Worm (Caenorhabditis elegans) whole organism, L3 larva: ENCODE data around the gene eng-1.
A peak's percentile ranks its signal among the peaks of the same experiment; 100 is the strongest.

ENCODE experiments used
- ama-1 ChIP-seq: fragments of 150-350 bp; optimal IDR thresholded peaks from 2 replicates; lab custom pipeline; 2018
- ceh-82 ChIP-seq: fragments of 150-350 bp; optimal IDR thresholded peaks from 2 replicates; lab custom pipeline; 2014; ENCODE audit warnings: missing biosample characterization, missing genetic modification characterization
- daf-12 ChIP-seq: fragments of 150-350 bp; optimal IDR thresholded peaks from 2 replicates; lab custom pipeline; 2014; ENCODE audit warnings: missing biosample characterization, missing genetic modification reagents, missing genetic modification characterization
- egl-27 ChIP-seq: sonication (generic microtip); optimal IDR thresholded peaks from 4 replicates; lab custom pipeline; 2017; ENCODE audit warnings: missing biosample characterization, missing genetic modification reagents, missing genetic modification characterization
- egl-5 ChIP-seq: fragments of 150-350 bp; optimal IDR thresholded peaks from 2 replicates; lab custom pipeline; 2017; ENCODE audit warnings: missing biosample characterization, missing genetic modification reagents, missing genetic modification characterization, inconsistent platforms
- elt-1 ChIP-seq: fragments of 150-350 bp; optimal IDR thresholded peaks from 2 replicates; lab custom pipeline; 2014; ENCODE audit warnings: missing biosample characterization, missing genetic modification characterization
- elt-2 ChIP-seq: sonication (generic microtip); optimal IDR thresholded peaks from 2 replicates; lab custom pipeline; 2016; ENCODE audit warnings: missing genetic modification reagents, mild to moderate bottlenecking, missing genetic modification characterization, missing compliant biosample characterization
- elt-3 ChIP-seq, 3 experiments: fragments of 150-350 bp in 1 of 3; sonication (generic microtip) in 2 of 3; optimal IDR thresholded peaks; 2 replicates in 2 of 3; 4 replicates in 1 of 3; lab custom pipeline; 2014 to 2017; ENCODE audit warnings: missing biosample characterization in 3 of 3, missing genetic modification characterization in 3 of 3
- eor-1 ChIP-seq, 2 experiments: fragments of 150-350 bp; optimal IDR thresholded peaks; 2 replicates each; lab custom pipeline; 2014 to 2018; ENCODE audit warnings: missing biosample characterization in 2 of 2, missing genetic modification characterization in 2 of 2
- fkh-10 ChIP-seq: sonication (generic microtip); optimal IDR thresholded peaks from 2 replicates; lab custom pipeline; 2017; ENCODE audit warnings: missing biosample characterization, missing genetic modification reagents, missing genetic modification characterization
- fkh-2 ChIP-seq: fragments of 150-350 bp; optimal IDR thresholded peaks from 2 replicates; lab custom pipeline; 2014; ENCODE audit warnings: missing biosample characterization, missing genetic modification reagents, missing genetic modification characterization
- fos-1 ChIP-seq: fragments of 150-350 bp; optimal IDR thresholded peaks from 2 replicates; lab custom pipeline; 2014; ENCODE audit warnings: missing biosample characterization, missing genetic modification characterization
- hmg-11 ChIP-seq: sonication (generic microtip); optimal IDR thresholded peaks from 2 replicates; lab custom pipeline; 2016; ENCODE audit warnings: missing genetic modification characterization, missing compliant biosample characterization
- jun-1 ChIP-seq: fragments of 150-350 bp; optimal IDR thresholded peaks from 2 replicates; lab custom pipeline; 2014; ENCODE audit warnings: missing biosample characterization, missing genetic modification reagents, missing genetic modification characterization
- lsy-12 ChIP-seq: sonication (generic microtip); optimal IDR thresholded peaks from 2 replicates; lab custom pipeline; 2016; ENCODE audit warnings: mild to moderate bottlenecking, missing genetic modification characterization, missing compliant biosample characterization
- mml-1 ChIP-seq: fragments of 150-350 bp; sonication (generic microtip); optimal IDR thresholded peaks from 3 replicates; lab custom pipeline; 2014; ENCODE audit warnings: missing biosample characterization, missing genetic modification characterization
- nfya-1 ChIP-seq: sonication (generic microtip); optimal IDR thresholded peaks from 2 replicates; lab custom pipeline; 2017; ENCODE audit warnings: missing genetic modification characterization, mild to moderate bottlenecking, missing compliant biosample characterization, antibody characterized with exemption, moderate library complexity; ENCODE audit not compliant: insufficient read depth
- nhr-11 ChIP-seq: fragments of 150-350 bp; optimal IDR thresholded peaks from 2 replicates; lab custom pipeline; 2014; ENCODE audit warnings: missing biosample characterization, missing genetic modification characterization
- nhr-12 ChIP-seq: fragments of 150-350 bp; optimal IDR thresholded peaks from 2 replicates; lab custom pipeline; 2014; ENCODE audit warnings: missing biosample characterization, missing genetic modification characterization
- nhr-23 ChIP-seq: fragments of 150-350 bp; optimal IDR thresholded peaks from 2 replicates; lab custom pipeline; 2014; ENCODE audit warnings: missing biosample characterization, missing genetic modification reagents, missing genetic modification characterization
- nhr-237 ChIP-seq: fragments of 150-350 bp; optimal IDR thresholded peaks from 2 replicates; lab custom pipeline; 2014; ENCODE audit warnings: missing biosample characterization, missing genetic modification characterization
- nhr-28 ChIP-seq: fragments of 150-350 bp; optimal IDR thresholded peaks from 2 replicates; lab custom pipeline; 2014; ENCODE audit warnings: missing biosample characterization, missing genetic modification characterization
- pha-4 ChIP-seq: fragments of 150-350 bp; optimal IDR thresholded peaks from 2 replicates; lab custom pipeline; 2014; ENCODE audit warnings: missing biosample characterization, missing genetic modification reagents, missing genetic modification characterization
- pqm-1 ChIP-seq: fragments of 150-350 bp; optimal IDR thresholded peaks from 2 replicates; lab custom pipeline; 2017; ENCODE audit warnings: missing biosample characterization, missing genetic modification characterization, inconsistent platforms
- sea-2 ChIP-seq: fragments of 150-350 bp; sonication (generic microtip); optimal IDR thresholded peaks from 4 replicates; lab custom pipeline; 2014; ENCODE audit warnings: missing biosample characterization, missing genetic modification reagents, missing genetic modification characterization
- skn-1 ChIP-seq: fragments of 150-350 bp; optimal IDR thresholded peaks from 2 replicates; lab custom pipeline; 2014; ENCODE audit warnings: missing biosample characterization, missing genetic modification characterization
- snpc-4 ChIP-seq: fragments of 150-350 bp; optimal IDR thresholded peaks from 2 replicates; lab custom pipeline; 2014; ENCODE audit warnings: missing biosample characterization, missing genetic modification characterization
- tbx-2 ChIP-seq: sonication (generic microtip); optimal IDR thresholded peaks from 2 replicates; lab custom pipeline; 2016; ENCODE audit warnings: mild to moderate bottlenecking, missing genetic modification characterization, missing compliant biosample characterization
- zag-1 ChIP-seq: fragments of 150-350 bp; optimal IDR thresholded peaks from 2 replicates; lab custom pipeline; 2014; ENCODE audit warnings: missing biosample characterization, missing genetic modification characterization
- ztf-11 ChIP-seq: fragments of 150-350 bp; optimal IDR thresholded peaks from 2 replicates; lab custom pipeline; 2014; ENCODE audit warnings: missing biosample characterization, missing genetic modification characterization

Gene eng-1

DNA sequence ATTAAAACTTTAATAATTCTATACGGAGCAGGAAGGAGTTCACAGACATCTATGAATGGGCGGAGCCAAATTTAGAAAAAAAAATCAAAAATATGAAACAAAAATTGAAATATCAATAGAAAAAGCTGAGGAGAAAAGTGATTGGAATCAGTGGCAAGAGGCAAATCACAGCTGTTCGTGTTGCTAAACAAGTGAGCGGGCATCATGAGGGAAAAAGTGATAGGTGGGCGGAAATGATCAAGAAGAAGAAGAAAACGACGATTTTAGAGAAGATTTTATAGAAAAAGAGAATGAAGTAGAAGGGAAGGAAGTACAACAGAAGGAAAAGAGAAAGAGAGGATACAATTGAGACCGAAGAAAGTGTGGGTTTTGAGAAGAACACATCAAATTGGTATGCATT is 30.3 kb upstream of the eng-1 start:
- TF ChIP-seq zag-1, result no peak
- TF ChIP-seq tbx-2 (tag; lab: Kevin White, UChicago), result no peak
- no peak for TF ChIP-seq skn-1 (tag; lab: Kevin White, UChicago)
- TF ChIP-seq daf-12 (tag; lab: Kevin White, UChicago), result no peak
- no peak for TF ChIP-seq sea-2 (GFP tag; lab: Kevin White, UChicago)
- no peak for TF ChIP-seq fkh-10 (GFP tag; lab: Kevin White, UChicago)
- TF ChIP-seq ztf-11 (tag; lab: Kevin White, UChicago), result no peak
- no peak for TF ChIP-seq pha-4 (tag; lab: Kevin White, UChicago)
- TF ChIP-seq nhr-23, result no peak
- TF ChIP-seq ceh-82, result no peak
- TF ChIP-seq, all 47 proteins: peak for 0

DNA sequence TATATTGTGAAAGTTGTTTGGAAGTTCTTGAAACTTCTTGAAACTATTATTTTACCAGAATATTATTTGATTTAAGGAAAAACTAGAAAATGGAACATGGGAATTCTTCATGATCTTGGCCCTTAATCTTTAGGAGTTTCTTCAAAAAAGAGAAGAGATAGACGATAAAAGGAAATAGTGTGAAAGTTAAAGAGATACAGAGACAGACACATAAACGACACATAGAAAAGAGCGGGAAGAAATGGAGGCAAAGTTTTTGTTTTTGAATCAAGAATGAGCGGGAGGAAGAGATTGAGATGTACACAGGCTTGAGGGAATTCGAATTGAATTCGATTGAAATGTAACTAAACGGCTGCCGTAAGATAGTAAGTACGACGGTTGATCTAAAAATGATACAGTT is 29.2 kb upstream of the eng-1 start:
- TF ChIP-seq ama-1 (lab: Kevin White, UChicago) (no peak), nfya-1 (tag; lab: Kevin White, UChicago) (peak; percentile 1)

DNA sequence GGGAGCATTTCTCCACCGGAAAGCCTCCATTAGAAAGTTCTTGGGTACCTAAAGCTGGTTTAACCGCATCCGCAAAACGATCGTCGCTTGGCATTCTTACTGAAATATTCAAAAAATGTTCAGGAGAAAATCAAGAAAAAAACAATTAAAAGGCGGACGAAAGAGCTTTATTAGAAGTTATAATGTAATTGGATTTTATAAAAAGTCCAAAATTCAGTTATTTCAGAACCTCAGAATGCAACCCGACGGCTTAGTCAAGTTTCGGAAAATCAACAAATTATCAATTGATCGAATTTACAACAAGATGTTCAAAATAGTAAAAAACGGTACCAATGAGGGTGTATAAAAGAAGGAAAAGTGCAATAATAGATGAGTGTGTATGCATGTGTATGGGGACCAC is 27.6 kb upstream of the eng-1 start, which contains the start of gene pxl-1:
Gene pxl-1, minus strand, starts transcription at position 101 of the 400 bp plus-strand sequence.
- TF ChIP-seq jun-1 (tag; lab: Kevin White, UChicago) (no peak), fkh-2 (no peak), elt-1 (tag; lab: Kevin White, UChicago) (no peak), egl-5 (tag; lab: Kevin White, UChicago) (no peak), ama-1 (lab: Kevin White, UChicago) (no peak)

DNA sequence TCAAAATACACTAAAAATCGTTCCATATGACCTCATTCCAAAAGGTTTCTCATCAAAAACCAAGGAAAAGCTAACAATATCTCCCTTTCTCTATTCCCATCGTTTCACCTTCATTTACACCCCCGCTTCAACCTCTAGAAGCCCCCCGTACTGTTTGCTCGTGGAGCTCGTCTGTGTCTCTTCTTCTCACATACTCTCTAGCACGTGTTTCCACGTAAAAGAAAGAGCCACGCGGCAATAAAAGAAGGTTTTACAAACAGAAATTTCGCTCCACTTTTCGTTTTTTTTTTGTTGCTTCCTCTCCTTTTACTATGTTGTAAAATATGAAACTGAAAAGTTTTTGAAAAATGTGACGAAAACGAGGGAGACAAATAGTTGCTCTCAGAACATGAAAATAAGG is 24.6 kb upstream of the eng-1 start:
- no peak for TF ChIP-seq fos-1
- TF ChIP-seq pha-4 (tag; lab: Kevin White, UChicago), result peak; percentile 59

DNA sequence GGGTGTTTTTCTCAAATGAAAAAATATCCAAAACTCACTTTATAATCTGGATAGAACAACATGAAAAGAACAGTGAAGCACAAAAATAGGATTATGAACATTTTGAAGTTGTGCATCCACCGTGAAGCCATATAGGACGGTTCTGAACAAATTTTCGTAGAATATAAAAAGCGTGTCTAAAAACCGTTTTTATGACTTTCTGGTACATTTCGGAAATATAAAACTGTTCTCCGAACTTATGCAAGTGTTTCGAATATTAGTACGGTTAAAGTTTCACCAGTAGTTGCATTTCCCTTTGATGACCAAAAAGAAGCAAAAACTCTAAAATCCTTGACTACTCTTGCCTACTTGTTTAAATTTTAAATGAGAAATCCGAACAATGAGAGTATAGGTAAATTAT is 20.4 kb upstream of the eng-1 start, which contains the start of gene C28H8.8:
Gene C28H8.8, minus strand, starts transcription at position 101 of the 400 bp plus-strand sequence.
- TF ChIP-seq lsy-12 (tag; lab: Kevin White, UChicago), result no peak
- no peak for TF ChIP-seq jun-1 (tag; lab: Kevin White, UChicago)
- TF ChIP-seq eor-1 (tag; optimal IDR thresholded peaks at IDR 0.05; lab: Kevin White, UChicago), result no peak
- TF ChIP-seq snpc-4 (tag; lab: Kevin White, UChicago), result no peak
- TF ChIP-seq nhr-28 (tag; lab: Kevin White, UChicago), result no peak
- no peak for TF ChIP-seq hmg-11 (tag; lab: Kevin White, UChicago)
- no peak for TF ChIP-seq daf-12 (tag; lab: Kevin White, UChicago)
- no peak for TF ChIP-seq skn-1 (tag; lab: Kevin White, UChicago)
- no peak for TF ChIP-seq egl-5 (tag; lab: Kevin White, UChicago)

DNA sequence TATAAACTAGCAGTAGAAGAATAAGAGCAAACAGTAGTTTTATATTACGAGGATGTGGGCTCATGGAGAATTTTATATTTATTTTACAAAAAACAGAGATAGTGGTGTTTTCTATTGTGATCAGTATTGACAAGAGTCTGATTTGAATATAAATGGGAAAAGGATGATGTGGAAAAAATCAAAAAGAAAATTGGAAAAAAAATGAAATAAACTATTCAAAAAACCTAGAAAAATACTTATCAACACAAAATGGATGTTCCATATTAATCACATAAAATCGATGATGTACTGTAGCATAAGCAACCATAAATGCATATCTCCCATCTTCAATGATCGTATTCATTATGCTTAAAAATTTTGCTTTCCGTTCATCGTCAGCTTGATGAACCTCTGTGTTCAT is 18.6 kb upstream of the eng-1 start, which contains the start of gene C28H8.7:
Gene C28H8.7, minus strand, starts transcription at position 101 of the 400 bp plus-strand sequence.
- no peak for TF ChIP-seq mml-1 (tag; lab: Kevin White, UChicago)
- TF ChIP-seq eor-1 (tag; optimal IDR thresholded peaks at IDR 0.05; lab: Kevin White, UChicago), result no peak
- TF ChIP-seq snpc-4 (tag; lab: Kevin White, UChicago), result no peak
- no peak for TF ChIP-seq elt-2
- TF ChIP-seq nhr-12 (tag; lab: Kevin White, UChicago), result no peak
- TF ChIP-seq nfya-1 (tag; lab: Kevin White, UChicago), result no peak
- TF ChIP-seq ztf-11 (tag; lab: Kevin White, UChicago), result no peak
- no peak for TF ChIP-seq sea-2 (GFP tag; lab: Kevin White, UChicago)
- TF ChIP-seq nhr-11 (tag; lab: Kevin White, UChicago), result no peak
- no peak for TF ChIP-seq elt-1 (tag; lab: Kevin White, UChicago)
- no peak for TF ChIP-seq egl-5 (tag; lab: Kevin White, UChicago)
- no peak for TF ChIP-seq pqm-1 (tag; lab: Kevin White, UChicago)
- TF ChIP-seq elt-3 (tag; optimal IDR thresholded peaks at IDR 0.05; lab: Kevin White, UChicago), result no peak
- TF ChIP-seq fos-1, result no peak
- no peak for TF ChIP-seq nhr-237
- no peak for TF ChIP-seq daf-12 (tag; lab: Kevin White, UChicago)
- no peak for TF ChIP-seq egl-27 (tag; lab: Kevin White, UChicago)
- no peak for TF ChIP-seq zag-1
- TF ChIP-seq, all 47 proteins: peak for 0
